Worm (Caenorhabditis elegans) whole organism, L3 larva: ENCODE measurements around the gene T16H12.3.
"Not testable (repeated sequence)": the region's sequence is repeated elsewhere in the genome, so short reads cannot be mapped to it uniquely, and the experiment has no call there.

Experiments
- R02D3.7 ChIP-seq: fragments of 150-350 bp; optimal IDR thresholded peaks from 2 replicates; lab custom pipeline; 2014; ENCODE audit warnings: missing biosample characterization, missing genetic modification characterization
- ZK546.5 ChIP-seq: sonication (generic microtip); optimal IDR thresholded peaks from 2 replicates; lab custom pipeline; 2017; ENCODE audit warnings: missing biosample characterization, missing genetic modification characterization
- aly-2 ChIP-seq: fragments of 150-350 bp; optimal IDR thresholded peaks from 2 replicates; lab custom pipeline; 2014; ENCODE audit warnings: missing biosample characterization, missing genetic modification characterization
- ama-1 ChIP-seq: fragments of 150-350 bp; optimal IDR thresholded peaks from 2 replicates; lab custom pipeline; 2018
- ceh-16 ChIP-seq: sonication (generic microtip); optimal IDR thresholded peaks from 2 replicates; lab custom pipeline; 2017; ENCODE audit warnings: missing biosample characterization, missing genetic modification characterization
- ceh-28 ChIP-seq: fragments of 150-350 bp; optimal IDR thresholded peaks from 2 replicates; lab custom pipeline; 2014; ENCODE audit warnings: missing biosample characterization, missing genetic modification reagents, missing genetic modification characterization
- ceh-82 ChIP-seq: fragments of 150-350 bp; optimal IDR thresholded peaks from 2 replicates; lab custom pipeline; 2014; ENCODE audit warnings: missing biosample characterization, missing genetic modification characterization
- daf-12 ChIP-seq: fragments of 150-350 bp; optimal IDR thresholded peaks from 2 replicates; lab custom pipeline; 2014; ENCODE audit warnings: missing biosample characterization, missing genetic modification reagents, missing genetic modification characterization
- egl-27 ChIP-seq: sonication (generic microtip); optimal IDR thresholded peaks from 4 replicates; lab custom pipeline; 2017; ENCODE audit warnings: missing biosample characterization, missing genetic modification reagents, missing genetic modification characterization
- elt-2 ChIP-seq: sonication (generic microtip); optimal IDR thresholded peaks from 2 replicates; lab custom pipeline; 2016; ENCODE audit warnings: missing genetic modification reagents, mild to moderate bottlenecking, missing genetic modification characterization, missing compliant biosample characterization
- elt-3 ChIP-seq, 3 experiments: fragments of 150-350 bp in 1 of 3; sonication (generic microtip) in 2 of 3; optimal IDR thresholded peaks; 2 replicates in 2 of 3; 4 replicates in 1 of 3; lab custom pipeline; 2014 to 2017; ENCODE audit warnings: missing biosample characterization in 3 of 3, missing genetic modification characterization in 3 of 3
- eor-1 ChIP-seq, 2 experiments: fragments of 150-350 bp; optimal IDR thresholded peaks; 2 replicates each; lab custom pipeline; 2014 to 2018; ENCODE audit warnings: missing biosample characterization in 2 of 2, missing genetic modification characterization in 2 of 2
- hmg-11 ChIP-seq: sonication (generic microtip); optimal IDR thresholded peaks from 2 replicates; lab custom pipeline; 2016; ENCODE audit warnings: missing genetic modification characterization, missing compliant biosample characterization
- jun-1 ChIP-seq: fragments of 150-350 bp; optimal IDR thresholded peaks from 2 replicates; lab custom pipeline; 2014; ENCODE audit warnings: missing biosample characterization, missing genetic modification reagents, missing genetic modification characterization
- lin-15B ChIP-seq: fragments of 150-350 bp; optimal IDR thresholded peaks from 2 replicates; lab custom pipeline; 2014; ENCODE audit warnings: missing biosample characterization, missing genetic modification characterization
- lin-39 ChIP-seq: fragments of 150-350 bp; optimal IDR thresholded peaks from 2 replicates; lab custom pipeline; 2018; ENCODE audit warnings: missing biosample characterization, missing genetic modification reagents, missing genetic modification characterization
- mml-1 ChIP-seq: fragments of 150-350 bp; sonication (generic microtip); optimal IDR thresholded peaks from 3 replicates; lab custom pipeline; 2014; ENCODE audit warnings: missing biosample characterization, missing genetic modification characterization
- nhr-11 ChIP-seq: fragments of 150-350 bp; optimal IDR thresholded peaks from 2 replicates; lab custom pipeline; 2014; ENCODE audit warnings: missing biosample characterization, missing genetic modification characterization
- nhr-23 ChIP-seq: fragments of 150-350 bp; optimal IDR thresholded peaks from 2 replicates; lab custom pipeline; 2014; ENCODE audit warnings: missing biosample characterization, missing genetic modification reagents, missing genetic modification characterization
- nhr-237 ChIP-seq: fragments of 150-350 bp; optimal IDR thresholded peaks from 2 replicates; lab custom pipeline; 2014; ENCODE audit warnings: missing biosample characterization, missing genetic modification characterization
- nhr-25 ChIP-seq: sonication (generic microtip); optimal IDR thresholded peaks from 2 replicates; lab custom pipeline; 2017; ENCODE audit warnings: missing biosample characterization, missing genetic modification characterization
- nhr-28 ChIP-seq: fragments of 150-350 bp; optimal IDR thresholded peaks from 2 replicates; lab custom pipeline; 2014; ENCODE audit warnings: missing biosample characterization, missing genetic modification characterization
- nhr-67 ChIP-seq: fragments of 150-350 bp; optimal IDR thresholded peaks from 2 replicates; lab custom pipeline; 2014; ENCODE audit warnings: missing biosample characterization, missing genetic modification characterization
- nhr-76 ChIP-seq: fragments of 150-350 bp; sonication (generic microtip); optimal IDR thresholded peaks from 5 replicates; lab custom pipeline; 2014; ENCODE audit warnings: missing biosample characterization, missing genetic modification characterization
- nhr-77 ChIP-seq: fragments of 150-350 bp; optimal IDR thresholded peaks from 2 replicates; lab custom pipeline; 2014; ENCODE audit warnings: missing biosample characterization, missing genetic modification characterization
- pha-4 ChIP-seq: fragments of 150-350 bp; optimal IDR thresholded peaks from 2 replicates; lab custom pipeline; 2014; ENCODE audit warnings: missing biosample characterization, missing genetic modification reagents, missing genetic modification characterization
- pqm-1 ChIP-seq: fragments of 150-350 bp; optimal IDR thresholded peaks from 2 replicates; lab custom pipeline; 2017; ENCODE audit warnings: missing biosample characterization, missing genetic modification characterization, inconsistent platforms
- sea-2 ChIP-seq: fragments of 150-350 bp; sonication (generic microtip); optimal IDR thresholded peaks from 4 replicates; lab custom pipeline; 2014; ENCODE audit warnings: missing biosample characterization, missing genetic modification reagents, missing genetic modification characterization
- skn-1 ChIP-seq: fragments of 150-350 bp; optimal IDR thresholded peaks from 2 replicates; lab custom pipeline; 2014; ENCODE audit warnings: missing biosample characterization, missing genetic modification characterization
- snpc-4 ChIP-seq: fragments of 150-350 bp; optimal IDR thresholded peaks from 2 replicates; lab custom pipeline; 2014; ENCODE audit warnings: missing biosample characterization, missing genetic modification characterization
- tbx-2 ChIP-seq: sonication (generic microtip); optimal IDR thresholded peaks from 2 replicates; lab custom pipeline; 2016; ENCODE audit warnings: mild to moderate bottlenecking, missing genetic modification characterization, missing compliant biosample characterization
- unc-39 ChIP-seq: sonication (generic microtip); optimal IDR thresholded peaks from 4 replicates; lab custom pipeline; 2017; ENCODE audit warnings: missing biosample characterization, missing genetic modification characterization
- zag-1 ChIP-seq: fragments of 150-350 bp; optimal IDR thresholded peaks from 2 replicates; lab custom pipeline; 2014; ENCODE audit warnings: missing biosample characterization, missing genetic modification characterization

The T16H12.3 gene

DNA sequence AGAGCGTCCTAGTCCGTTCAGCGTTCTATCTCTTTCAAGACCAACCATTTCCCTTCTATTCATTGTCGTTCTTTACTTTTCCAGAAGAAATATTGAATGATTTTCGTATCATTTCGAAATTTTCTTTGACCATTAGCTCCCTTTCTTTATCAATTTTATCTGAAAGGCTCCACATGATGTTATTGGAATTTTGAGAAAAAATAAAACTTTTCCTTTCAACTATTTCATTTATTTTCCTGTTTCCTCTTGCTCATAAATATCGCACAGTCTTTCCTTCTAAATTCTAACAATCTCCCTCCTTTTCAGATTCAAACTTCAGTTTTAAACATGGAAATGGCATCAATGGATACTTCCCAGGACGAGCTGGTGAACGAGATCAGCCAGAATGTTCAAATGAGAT, 25.6 kb downstream of the T16H12.3 start, which contains the start of gene T16G12.4:
TSS of gene T16G12.4 (plus strand) at position 301 of the 400 bp plus-strand sequence.
- no peak for TF ChIP-seq sea-2 (GFP tag; lab: Kevin White, UChicago)
- no peak for TF ChIP-seq pqm-1 (tag; lab: Kevin White, UChicago)
- TF ChIP-seq eor-1 (tag; optimal IDR thresholded peaks at IDR 0.05; lab: Kevin White, UChicago) = no peak
- TF ChIP-seq ceh-82 = no peak
- no peak for TF ChIP-seq daf-12
- TF ChIP-seq R02D3.7 (tag; lab: Kevin White, UChicago) = no peak
- no peak for TF ChIP-seq nhr-77 (tag; lab: Kevin White, UChicago)
- TF ChIP-seq nhr-11 (tag; lab: Kevin White, UChicago) = no peak
- TF ChIP-seq nhr-28 = no peak
- TF ChIP-seq unc-39 (tag; lab: Kevin White, UChicago) = no peak
- TF ChIP-seq hmg-11 (tag; lab: Kevin White, UChicago) = no peak
- no peak for TF ChIP-seq ceh-28 (tag; lab: Kevin White, UChicago)
- no peak for TF ChIP-seq jun-1 (tag; lab: Kevin White, UChicago)
- TF ChIP-seq lin-39 (tag; lab: Kevin White, UChicago) = no peak
- TF ChIP-seq egl-27 = no peak
- TF ChIP-seq nhr-76 (tag; lab: Kevin White, UChicago) = no peak
- TF ChIP-seq aly-2 (tag; lab: Kevin White, UChicago) = no peak

ce11 chrIII:10056033-10056432, 27.1 kb downstream of the T16H12.3 start, which contains the start of gene T16G12.10:
TSS of gene T16G12.10 (minus strand) at chrIII:10056133.
- TF ChIP-seq skn-1 (tag; lab: Kevin White, UChicago) (no peak), ceh-16 (tag; lab: Kevin White, UChicago) (no peak), elt-2 (tag; lab: Kevin White, UChicago) (no peak), pqm-1 (tag; lab: Kevin White, UChicago) (no peak), lin-39 (tag; lab: Kevin White, UChicago) (no peak), aly-2 (tag; lab: Kevin White, UChicago) (no peak), R02D3.7 (tag; lab: Kevin White, UChicago) (no peak), mml-1 (no peak), daf-12 (no peak), nhr-76 (tag; lab: Kevin White, UChicago) (no peak), nhr-11 (tag; lab: Kevin White, UChicago) (no peak), tbx-2 (no peak), nhr-23 (no peak), lin-15B (tag; lab: Kevin White, UChicago) (no peak), zag-1 (tag; lab: Kevin White, UChicago) (no peak), pha-4 (no peak), nhr-67 (tag; lab: Kevin White, UChicago) (no peak), unc-39 (tag; lab: Kevin White, UChicago) (no peak), ceh-28 (tag; lab: Kevin White, UChicago) (no peak), nhr-25 (tag; lab: Kevin White, UChicago) (no peak)
- TF ChIP-seq, all 47 proteins: peak for 0

DNA sequence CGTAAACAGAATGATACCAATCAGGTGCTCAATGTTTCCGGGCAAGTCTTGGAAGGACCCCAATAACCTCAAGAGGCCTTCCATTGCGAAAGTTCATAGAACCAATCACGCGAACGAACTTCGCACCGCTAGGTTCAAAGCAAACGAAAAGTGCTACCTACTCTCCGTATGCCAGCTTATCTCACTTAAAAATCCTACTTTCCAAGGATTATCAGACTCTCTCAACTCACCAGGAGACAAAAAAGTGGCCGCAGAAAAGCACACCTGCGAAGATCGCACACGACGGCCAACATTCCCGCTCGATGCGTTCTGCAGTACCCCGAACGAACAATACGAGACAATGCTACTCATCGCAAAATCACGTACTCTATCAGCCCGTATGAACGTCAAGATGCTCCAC, 29.8 kb downstream of the T16H12.3 start, which contains the start of gene T16G12.12:
TSS of gene T16G12.12 (plus strand) at position 301 of the 400 bp plus-strand sequence.
- TF ChIP-seq hmg-11, nhr-25, lin-39 (tag; lab: Kevin White, UChicago): not testable (repeated sequence)

- TF ChIP-seq snpc-4 (tag; lab: Kevin White, UChicago); ZK546.5 (tag; lab: Kevin White, UChicago); elt-3 (tag; optimal IDR thresholded peaks at IDR 0.05; lab: Kevin White, UChicago): not testable (repeated sequence)
Observed at ce11 chrIII:10050321-10050720, 32.8 kb downstream of the T16H12.3 start, which contains the start of gene T16G12.3. TSS of gene T16G12.3 (plus strand) at chrIII:10050621.

DNA sequence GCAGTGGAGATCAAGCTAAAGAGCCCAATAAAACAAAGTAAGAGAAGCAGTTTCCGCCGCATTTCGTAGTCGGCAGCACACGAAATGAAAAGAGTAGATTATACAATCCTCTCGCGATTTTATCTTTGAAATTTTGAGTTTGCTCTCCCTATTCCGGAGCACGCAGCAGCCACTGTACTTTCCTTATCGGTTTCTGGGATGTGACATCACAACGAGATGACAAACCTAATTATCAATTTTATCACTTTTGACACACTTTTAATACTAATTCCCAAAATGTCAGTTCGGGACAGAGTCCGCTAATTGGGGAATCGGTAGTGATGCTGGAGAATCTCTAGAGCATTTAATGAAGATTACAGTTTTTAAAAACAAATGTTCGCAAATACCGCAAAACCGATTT, 33.4 kb downstream of the T16H12.3 start, which contains the start of gene T16G12.1:
TSS of gene T16G12.1 (minus strand) at position 176 of the 400 bp plus-strand sequence.
- TF ChIP-seq R02D3.7 (tag; lab: Kevin White, UChicago) (no peak), ceh-82 (no peak), ama-1 (lab: Kevin White, UChicago) (no peak), daf-12 (no peak), eor-1 (tag; optimal IDR thresholded peaks at IDR 0.05; lab: Kevin White, UChicago) (no peak), elt-2 (tag; lab: Kevin White, UChicago) (peak; percentile 82), nhr-237 (tag; lab: Kevin White, UChicago) (no peak), lin-39 (tag; lab: Kevin White, UChicago) (no peak), pqm-1 (tag; lab: Kevin White, UChicago) (peak; percentile 60), aly-2 (tag; lab: Kevin White, UChicago) (no peak)
